Worm (Caenorhabditis elegans) whole organism, mixed stage, embryonic: ENCODE measurements around the gene F23F1.2.

ENCODE experiments used
- M03D4.4 ChIP-seq: sonication (generic microtip); optimal IDR thresholded peaks from 2 replicates; lab custom pipeline; 2017; ENCODE audit warnings: mild to moderate bottlenecking, missing genetic modification characterization, missing compliant biosample characterization
- bed-3 ChIP-seq: fragments of 200-800 bp; sonication (Bioruptor generic); optimal IDR thresholded peaks from 3 replicates; lab custom pipeline; 2018; ENCODE audit warnings: mild to moderate bottlenecking, missing genetic modification characterization, moderate library complexity, missing compliant biosample characterization
- blmp-1 ChIP-seq: fragments of 150-350 bp; optimal IDR thresholded peaks from 2 replicates; lab custom pipeline; 2014; ENCODE audit warnings: missing biosample characterization, missing genetic modification characterization
- ceh-39 ChIP-seq: fragments of 150-350 bp; optimal IDR thresholded peaks from 2 replicates; lab custom pipeline; 2014; ENCODE audit warnings: missing biosample characterization, missing genetic modification characterization
- ceh-43 ChIP-seq: fragments of 200-800 bp; sonication (Bioruptor generic); optimal IDR thresholded peaks from 2 replicates; lab custom pipeline; 2018; ENCODE audit warnings: mild to moderate bottlenecking, missing genetic modification characterization, moderate library complexity, missing compliant biosample characterization
- ceh-83 ChIP-seq: fragments of 200-800 bp; sonication (Bioruptor generic); optimal IDR thresholded peaks from 2 replicates; lab custom pipeline; 2018; ENCODE audit warnings: mild to moderate bottlenecking, missing genetic modification characterization, missing compliant biosample characterization
- ces-1 ChIP-seq: fragments of 150-350 bp; optimal IDR thresholded peaks from 2 replicates; lab custom pipeline; 2014; ENCODE audit warnings: missing biosample characterization, missing genetic modification reagents, missing genetic modification characterization
- cnd-1 ChIP-seq: fragments of 200-800 bp; sonication (Bioruptor generic); optimal IDR thresholded peaks from 2 replicates; lab custom pipeline; 2018; ENCODE audit warnings: mild to moderate bottlenecking, missing genetic modification characterization, missing compliant biosample characterization
- drap-1 ChIP-seq: fragments of 200-800 bp; sonication (Bioruptor generic); optimal IDR thresholded peaks from 3 replicates; lab custom pipeline; 2018; ENCODE audit warnings: mild to moderate bottlenecking, missing genetic modification characterization, missing compliant biosample characterization
- elt-1 ChIP-seq: sonication (generic microtip); optimal IDR thresholded peaks from 2 replicates; lab custom pipeline; 2017; ENCODE audit warnings: missing genetic modification characterization, mild to moderate bottlenecking, missing compliant biosample characterization, antibody characterized with exemption, moderate library complexity, borderline replicate concordance; ENCODE audit not compliant: insufficient read depth
- elt-3 ChIP-seq: fragments of 150-350 bp; optimal IDR thresholded peaks from 2 replicates; lab custom pipeline; 2014; ENCODE audit warnings: missing biosample characterization, missing genetic modification characterization
- flh-1 ChIP-seq: fragments of 200-800 bp; sonication (Bioruptor generic); optimal IDR thresholded peaks from 2 replicates; lab custom pipeline; 2018; ENCODE audit warnings: mild to moderate bottlenecking, missing genetic modification characterization, moderate library complexity, missing compliant biosample characterization
- ham-2 ChIP-seq: fragments of 200-800 bp; sonication (Bioruptor generic); optimal IDR thresholded peaks from 2 replicates; lab custom pipeline; 2018; ENCODE audit warnings: mild to moderate bottlenecking, missing genetic modification characterization, missing compliant biosample characterization
- hlh-1 ChIP-seq: fragments of 150-350 bp; optimal IDR thresholded peaks from 2 replicates; lab custom pipeline; 2014; ENCODE audit warnings: missing biosample characterization, missing genetic modification reagents, missing genetic modification characterization
- lin-13 ChIP-seq: fragments of 150-350 bp; optimal IDR thresholded peaks from 2 replicates; lab custom pipeline; 2014; ENCODE audit warnings: missing biosample characterization, missing genetic modification characterization
- lin-32 ChIP-seq: fragments of 200-800 bp; sonication (Bioruptor generic); optimal IDR thresholded peaks from 2 replicates; lab custom pipeline; 2018; ENCODE audit warnings: mild to moderate bottlenecking, missing genetic modification characterization, missing compliant biosample characterization
- lsy-2 ChIP-seq: fragments of 150-350 bp; optimal IDR thresholded peaks from 2 replicates; lab custom pipeline; 2014; ENCODE audit warnings: missing biosample characterization, missing genetic modification characterization
- mab-5 ChIP-seq: fragments of 150-350 bp; optimal IDR thresholded peaks from 2 replicates; lab custom pipeline; 2014; ENCODE audit warnings: missing biosample characterization, missing genetic modification characterization
- mep-1 ChIP-seq: fragments of 150-350 bp; optimal IDR thresholded peaks from 2 replicates; lab custom pipeline; 2017; ENCODE audit warnings: missing biosample characterization, missing genetic modification reagents, missing genetic modification characterization, inconsistent platforms
- mls-2 ChIP-seq: sonication (generic microtip); optimal IDR thresholded peaks from 2 replicates; lab custom pipeline; 2016; ENCODE audit warnings: mild to moderate bottlenecking, missing genetic modification characterization, moderate library complexity, missing compliant biosample characterization
- nhr-12 ChIP-seq: fragments of 150-350 bp; optimal IDR thresholded peaks from 2 replicates; lab custom pipeline; 2014; ENCODE audit warnings: missing biosample characterization, missing genetic modification characterization
- nhr-2 ChIP-seq: fragments of 150-350 bp; optimal IDR thresholded peaks from 2 replicates; lab custom pipeline; 2014; ENCODE audit warnings: missing biosample characterization, missing genetic modification characterization
- nhr-237 ChIP-seq: fragments of 150-350 bp; optimal IDR thresholded peaks from 2 replicates; lab custom pipeline; 2014; ENCODE audit warnings: missing biosample characterization, missing genetic modification characterization
- nhr-28 ChIP-seq: fragments of 150-350 bp; optimal IDR thresholded peaks from 2 replicates; lab custom pipeline; 2014; ENCODE audit warnings: missing biosample characterization, missing genetic modification characterization
- nhr-76 ChIP-seq: sonication (generic microtip); optimal IDR thresholded peaks from 2 replicates; lab custom pipeline; 2017; ENCODE audit warnings: missing biosample characterization, missing genetic modification characterization
- pha-4 ChIP-seq: fragments of 150-350 bp; optimal IDR thresholded peaks from 2 replicates; lab custom pipeline; 2018; ENCODE audit warnings: missing biosample characterization, missing genetic modification reagents, missing genetic modification characterization
- sem-2 ChIP-seq: fragments of 200-800 bp; sonication (Bioruptor generic); optimal IDR thresholded peaks from 2 replicates; lab custom pipeline; 2018; ENCODE audit warnings: mild to moderate bottlenecking, missing genetic modification characterization, missing compliant biosample characterization
- snpc-4 ChIP-seq: fragments of 150-350 bp; optimal IDR thresholded peaks from 2 replicates; lab custom pipeline; 2014; ENCODE audit warnings: missing biosample characterization, missing genetic modification characterization
- sptf-1 ChIP-seq: sonication (generic microtip); optimal IDR thresholded peaks from 2 replicates; lab custom pipeline; 2017; ENCODE audit warnings: mild to moderate bottlenecking, missing genetic modification characterization, moderate library complexity, missing compliant biosample characterization
- tbx-8 ChIP-seq: fragments of 200-800 bp; sonication (Bioruptor generic); optimal IDR thresholded peaks from 2 replicates; lab custom pipeline; 2018; ENCODE audit warnings: mild to moderate bottlenecking, missing genetic modification characterization, moderate library complexity, missing compliant biosample characterization
- unc-120 ChIP-seq: sonication (generic microtip); optimal IDR thresholded peaks from 2 replicates; lab custom pipeline; 2017; ENCODE audit warnings: missing genetic modification characterization, missing compliant biosample characterization; ENCODE audit not compliant: poor library complexity, severe bottlenecking
- unc-39 ChIP-seq: fragments of 150-350 bp; optimal IDR thresholded peaks from 2 replicates; lab custom pipeline; 2014; ENCODE audit warnings: missing biosample characterization, missing genetic modification characterization
- unc-62 ChIP-seq: fragments of 150-350 bp; optimal IDR thresholded peaks from 2 replicates; lab custom pipeline; 2014; ENCODE audit warnings: missing biosample characterization, missing genetic modification reagents, missing genetic modification characterization
- zip-8 ChIP-seq: fragments of 150-350 bp; optimal IDR thresholded peaks from 2 replicates; lab custom pipeline; 2014; ENCODE audit warnings: missing biosample characterization, missing genetic modification characterization
- ztf-11 ChIP-seq: fragments of 150-350 bp; optimal IDR thresholded peaks from 2 replicates; lab custom pipeline; 2014; ENCODE audit warnings: missing biosample characterization, missing genetic modification characterization

F23F1.2 gene

DNA sequence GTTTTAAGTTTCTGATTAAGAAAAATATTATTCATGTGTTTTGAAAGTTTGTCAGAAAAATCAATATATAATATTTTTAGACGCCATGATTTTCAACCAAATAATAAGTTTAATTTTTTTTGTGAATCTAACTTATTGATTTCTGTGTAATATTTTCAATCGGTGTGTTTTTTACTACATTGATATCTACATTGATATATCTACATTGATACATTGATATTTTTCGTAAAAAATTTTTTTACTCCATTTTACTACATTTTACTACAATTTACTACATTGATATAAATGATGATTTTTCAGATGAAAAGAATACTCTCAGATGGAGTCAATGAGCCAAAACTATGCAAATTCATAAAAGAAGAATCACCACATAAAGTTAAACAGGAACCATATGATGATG is 14.8 kb upstream of the F23F1.2 start, which contains the start of gene gmeb-1:
gmeb-1 (plus strand) TSS at position 301 of the 400 bp plus-strand sequence.
- TF ChIP-seq sem-2 (no peak), unc-120 (no peak), elt-1 (tag; lab: Kevin White, UChicago) (no peak), unc-62 (GFP tag; lab: Kevin White, UChicago) (no peak), nhr-237 (tag; lab: Kevin White, UChicago) (no peak), ces-1 (no peak), blmp-1 (tag; lab: Kevin White, UChicago) (no peak), elt-3 (no peak), snpc-4 (tag; lab: Kevin White, UChicago) (no peak), M03D4.4 (tag; lab: Kevin White, UChicago) (no peak)

DNA sequence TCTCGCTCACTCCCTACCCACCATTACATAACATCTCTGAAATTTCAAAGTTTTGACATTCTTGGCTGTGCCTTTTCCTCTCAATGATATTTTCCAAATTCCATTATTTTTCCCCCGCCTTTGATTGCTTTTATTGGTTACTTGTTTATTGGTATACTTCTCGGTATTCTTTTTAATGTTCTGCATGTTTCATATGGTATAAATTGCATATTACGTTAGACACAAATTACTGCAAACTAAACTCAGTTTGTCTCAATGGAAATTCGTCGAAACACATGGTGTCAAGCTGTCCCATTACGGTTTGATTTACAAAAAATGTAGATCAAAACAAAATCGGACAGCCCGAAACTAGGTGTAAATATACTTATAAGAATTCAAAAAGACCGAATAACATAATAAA is 12.1 kb upstream of the F23F1.2 start:
- no peak for TF ChIP-seq mab-5 (tag; lab: Kevin White, UChicago)
- TF ChIP-seq sem-2 = no peak
- no peak for TF ChIP-seq M03D4.4 (tag; lab: Kevin White, UChicago)
- TF ChIP-seq mep-1 (tag; lab: Kevin White, UChicago) = no peak
- TF ChIP-seq tbx-8 (GFP tag; lab: Kevin White, UChicago) = no peak
- TF ChIP-seq drap-1 = no peak
- no peak for TF ChIP-seq ham-2 (GFP tag; lab: Kevin White, UChicago)
- TF ChIP-seq unc-120 = no peak
- TF ChIP-seq nhr-237 (tag; lab: Kevin White, UChicago) = no peak
- TF ChIP-seq ceh-83 = no peak
- TF ChIP-seq nhr-12 (tag; lab: Kevin White, UChicago) = no peak
- no peak for TF ChIP-seq nhr-2 (tag; lab: Kevin White, UChicago)
- no peak for TF ChIP-seq mls-2 (tag; lab: Kevin White, UChicago)
- no peak for TF ChIP-seq hlh-1
- no peak for TF ChIP-seq pha-4 (tag; lab: Kevin White, UChicago)
- no peak for TF ChIP-seq zip-8 (tag; lab: Kevin White, UChicago)
- TF ChIP-seq blmp-1 (tag; lab: Kevin White, UChicago) = no peak
- no peak for TF ChIP-seq elt-1 (tag; lab: Kevin White, UChicago)
- TF ChIP-seq bed-3 (GFP tag; lab: Kevin White, UChicago) = no peak
- TF ChIP-seq, all 35 proteins: peak for 0

DNA sequence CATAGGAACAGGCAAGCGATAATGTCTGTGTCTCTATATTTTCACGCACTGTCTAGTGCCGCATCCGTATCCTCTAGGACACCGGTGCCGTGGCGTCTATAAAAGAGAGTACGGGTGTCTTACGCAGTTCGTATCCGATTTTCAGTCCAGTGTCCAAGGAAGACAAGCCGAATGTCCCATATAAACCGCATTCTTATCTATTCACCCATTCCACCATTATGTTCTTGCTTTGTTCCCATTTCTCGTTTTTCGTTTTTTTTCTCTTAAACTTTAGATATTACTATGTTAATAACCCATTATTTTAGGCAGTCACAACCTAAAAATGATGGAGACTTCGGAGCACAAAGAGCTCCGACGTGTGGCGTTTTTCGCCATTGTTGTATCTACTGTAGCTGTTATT is 11.0 kb upstream of the F23F1.2 start, which contains the start of gene sqt-2:
sqt-2 (plus strand) TSS at position 301 of the 400 bp plus-strand sequence.
- TF ChIP-seq drap-1 = no peak
- no peak for TF ChIP-seq nhr-28 (tag; lab: Kevin White, UChicago)
- TF ChIP-seq mab-5 (tag; lab: Kevin White, UChicago) = no peak
- TF ChIP-seq ceh-43 (GFP tag; lab: Kevin White, UChicago) = no peak
- TF ChIP-seq unc-120 = no peak
- no peak for TF ChIP-seq nhr-237 (tag; lab: Kevin White, UChicago)
- TF ChIP-seq elt-1 (tag; lab: Kevin White, UChicago) = no peak
- no peak for TF ChIP-seq sem-2
- no peak for TF ChIP-seq lin-13 (tag; lab: Kevin White, UChicago)

DNA sequence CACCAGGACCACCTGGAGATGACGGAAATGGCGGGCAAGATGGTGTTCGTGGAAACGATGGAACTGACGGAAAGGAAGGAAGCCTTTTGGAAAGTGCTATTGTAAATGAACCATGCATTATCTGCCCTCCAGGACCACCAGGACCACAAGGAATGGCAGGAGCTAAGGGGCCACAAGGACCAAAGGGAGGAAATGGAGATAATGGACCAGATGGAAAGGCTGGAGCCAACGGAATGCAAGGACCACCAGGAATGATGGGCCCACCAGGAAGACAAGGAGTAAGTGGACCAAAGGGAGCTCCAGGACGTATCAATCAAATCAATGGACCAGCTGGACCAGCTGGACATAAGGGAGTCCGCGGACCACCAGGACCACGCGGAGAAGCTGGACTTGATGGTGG is 10.3 kb upstream of the F23F1.2 start:
- no peak for TF ChIP-seq nhr-28 (tag; lab: Kevin White, UChicago)
- TF ChIP-seq unc-120 = no peak
- no peak for TF ChIP-seq drap-1
- no peak for TF ChIP-seq ceh-39 (tag; lab: Kevin White, UChicago)
- no peak for TF ChIP-seq mep-1 (tag; lab: Kevin White, UChicago)
- TF ChIP-seq ztf-11 = no peak
- TF ChIP-seq nhr-237 (tag; lab: Kevin White, UChicago) = no peak
- no peak for TF ChIP-seq ces-1

DNA sequence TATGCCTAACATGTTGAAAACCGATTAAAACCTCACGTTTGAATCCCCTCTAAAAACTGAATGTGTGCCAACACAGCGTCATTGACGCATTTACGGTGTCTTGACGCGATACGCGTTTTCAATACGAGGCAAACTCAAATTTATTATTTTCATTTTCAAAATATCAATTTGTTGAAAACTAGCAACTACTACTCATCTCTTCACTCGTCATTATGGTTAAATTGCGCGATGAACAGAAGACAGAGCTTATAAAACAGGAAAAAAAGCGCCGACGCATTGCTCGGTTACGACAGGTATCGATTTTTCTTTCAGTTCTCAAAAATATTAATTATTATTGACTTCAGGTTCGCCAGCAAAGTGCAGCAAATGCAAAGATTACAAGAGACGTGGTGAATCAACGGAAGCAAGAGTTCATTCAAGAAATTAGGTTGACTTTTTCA is 9.4 kb upstream of the F23F1.2 start, which contains the start of gene enee-1:
enee-1 (plus strand) TSS at position 108 of the 440 bp plus-strand sequence.
- TF ChIP-seq ham-2 (GFP tag; lab: Kevin White, UChicago) (no peak), lin-13 (tag; lab: Kevin White, UChicago) (peak; percentile 77), flh-1 (GFP tag; lab: Kevin White, UChicago) (no peak), drap-1 (no peak), ceh-43 (GFP tag; lab: Kevin White, UChicago) (no peak), snpc-4 (tag; lab: Kevin White, UChicago) (no peak), lin-32 (GFP tag; lab: Kevin White, UChicago) (no peak), mab-5 (tag; lab: Kevin White, UChicago) (no peak), lsy-2 (tag; lab: Kevin White, UChicago) (peak; percentile 53), sem-2 (no peak), blmp-1 (tag; lab: Kevin White, UChicago) (no peak), nhr-12 (tag; lab: Kevin White, UChicago) (no peak), cnd-1 (tag; lab: Kevin White, UChicago) (no peak), ztf-11 (peak; percentile 32), sptf-1 (tag; lab: Kevin White, UChicago) (no peak), pha-4 (tag; lab: Kevin White, UChicago) (peak; percentile 65), nhr-237 (tag; lab: Kevin White, UChicago) (peak; percentile 59), mls-2 (tag; lab: Kevin White, UChicago) (no peak), ceh-39 (tag; lab: Kevin White, UChicago) (peak; percentile 20), nhr-76 (tag; lab: Kevin White, UChicago) (no peak), ceh-83 (no peak), elt-1 (tag; lab: Kevin White, UChicago) (no peak), nhr-28 (tag; lab: Kevin White, UChicago) (no peak), M03D4.4 (tag; lab: Kevin White, UChicago) (no peak), bed-3 (GFP tag; lab: Kevin White, UChicago) (no peak), unc-120 (no peak), unc-62 (GFP tag; lab: Kevin White, UChicago) (peak; percentile 32), tbx-8 (GFP tag; lab: Kevin White, UChicago) (no peak), nhr-2 (tag; lab: Kevin White, UChicago) (no peak), mep-1 (tag; lab: Kevin White, UChicago) (peak; percentile 50), ces-1 (peak; percentile 62), unc-39 (tag; lab: Kevin White, UChicago) (no peak)
